Worm (Caenorhabditis elegans): Measurements from ENCODE around the gene Y26E6A.2.

- no peak for TF ChIP-seq ceh-32 (tag; optimal IDR thresholded peaks at IDR 0.05; ENCODE audit: poor library complexity)
- no peak for TF ChIP-seq ztf-11 (tag; optimal IDR thresholded peaks at IDR 0.05)
- no peak for TF ChIP-seq lin-29 (GFP tag; IDR thresholded peaks at IDR 0.05)
- no peak for TF ChIP-seq zip-2 (tag; optimal IDR thresholded peaks at IDR 0.05)
- no peak for TF ChIP-seq dpl-1 (GFP tag; optimal IDR thresholded peaks at IDR 0.05)
- no peak for TF ChIP-seq mdl-1 (tag; optimal IDR thresholded peaks at IDR 0.05)
- no peak for TF ChIP-seq T20F7.1 (GFP tag; optimal IDR thresholded peaks at IDR 0.05)
- TF ChIP-seq R02D3.7 (tag; optimal IDR thresholded peaks at IDR 0.05) = no peak
- TF ChIP-seq aly-2 (tag; optimal IDR thresholded peaks at IDR 0.05) = no peak
Measured at ce11 chrX:13963203-13963602, 49.0 kb upstream of the Y26E6A.2 start, which contains the start of gene F48F7.3.
